Worm (Caenorhabditis elegans) whole organism, mixed stage, embryonic: ENCODE measurements around the gene col-150.

Experiments
- elt-1 ChIP-seq: sonication (generic microtip); optimal IDR thresholded peaks from 2 replicates; lab custom pipeline; 2017; ENCODE audit warnings: missing genetic modification characterization, mild to moderate bottlenecking, missing compliant biosample characterization, antibody characterized with exemption, moderate library complexity, borderline replicate concordance; ENCODE audit not compliant: insufficient read depth
- elt-3 ChIP-seq: fragments of 150-350 bp; optimal IDR thresholded peaks from 2 replicates; lab custom pipeline; 2014; ENCODE audit warnings: missing biosample characterization, missing genetic modification characterization
- mab-5 ChIP-seq: fragments of 150-350 bp; optimal IDR thresholded peaks from 2 replicates; lab custom pipeline; 2014; ENCODE audit warnings: missing biosample characterization, missing genetic modification characterization
- nhr-12 ChIP-seq: fragments of 150-350 bp; optimal IDR thresholded peaks from 2 replicates; lab custom pipeline; 2014; ENCODE audit warnings: missing biosample characterization, missing genetic modification characterization
- nhr-76 ChIP-seq: sonication (generic microtip); optimal IDR thresholded peaks from 2 replicates; lab custom pipeline; 2017; ENCODE audit warnings: missing biosample characterization, missing genetic modification characterization
- pha-4 ChIP-seq: fragments of 150-350 bp; optimal IDR thresholded peaks from 2 replicates; lab custom pipeline; 2018; ENCODE audit warnings: missing biosample characterization, missing genetic modification reagents, missing genetic modification characterization
- snpc-4 ChIP-seq: fragments of 150-350 bp; optimal IDR thresholded peaks from 2 replicates; lab custom pipeline; 2014; ENCODE audit warnings: missing biosample characterization, missing genetic modification characterization
- sptf-1 ChIP-seq: sonication (generic microtip); optimal IDR thresholded peaks from 2 replicates; lab custom pipeline; 2017; ENCODE audit warnings: mild to moderate bottlenecking, missing genetic modification characterization, moderate library complexity, missing compliant biosample characterization

DNA sequence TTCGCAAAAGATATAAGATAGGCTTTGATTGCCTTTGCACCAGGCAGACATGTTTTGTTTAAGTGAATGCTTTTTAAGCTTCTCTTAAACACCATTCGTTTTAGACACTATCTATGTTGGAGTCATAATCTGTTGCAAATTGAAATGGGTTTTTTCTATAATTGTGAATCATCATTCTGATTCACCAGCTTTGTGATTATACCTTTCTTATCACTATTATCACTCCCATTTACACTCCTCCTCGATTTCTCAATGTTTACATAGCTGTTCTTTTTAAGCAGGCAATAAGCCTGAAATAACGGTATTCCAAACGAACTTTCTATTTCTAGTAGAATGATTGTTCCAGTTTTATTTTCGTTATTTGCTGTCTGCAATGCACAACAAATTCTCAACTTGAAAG lies 2.6 kb upstream of the col-150 start, which contains the start of gene B0024.4:
- no peak for TF ChIP-seq elt-1
- TF ChIP-seq nhr-76 (tag; lab: Kevin White, UChicago) = no peak
- no peak for TF ChIP-seq elt-3 (tag; lab: Kevin White, UChicago)
- no peak for TF ChIP-seq mab-5 (tag; lab: Kevin White, UChicago)
- no peak for TF ChIP-seq pha-4 (tag; lab: Kevin White, UChicago)
- TF ChIP-seq snpc-4 (tag; lab: Kevin White, UChicago) = no peak
- TF ChIP-seq nhr-12 (tag; lab: Kevin White, UChicago) = no peak
- TF ChIP-seq sptf-1 (tag; lab: Kevin White, UChicago) = no peak
